Fruit fly (Drosophila melanogaster): ENCODE data around the gene rux.

Gene rux

dm6 chrX:6035359-6035758 lies 2.2 kb downstream of the rux start (continued):
- TF ChIP-seq emc (GFP tag; optimal IDR thresholded peaks at IDR 0.05) = no peak
- TF ChIP-seq CG8765 (GFP tag; IDR thresholded peaks at IDR 0.05) = no peak
- no peak for TF ChIP-seq abd-A (tag; optimal IDR thresholded peaks at IDR 0.05)
- no peak for TF ChIP-seq CG13775 (GFP tag; optimal IDR thresholded peaks at IDR 0.05)
- TF ChIP-seq CG6791 (GFP tag; IDR thresholded peaks at IDR 0.05; ENCODE audit: partially characterized antibody) = 0 out of 3 replicates have a peak, but pooled peaks have one; percentile 29
- no peak for TF ChIP-seq CG12219 (GFP tag; optimal IDR thresholded peaks at IDR 0.05)
- no peak for TF ChIP-seq CG9817 (tag; optimal IDR thresholded peaks at IDR 0.05)
- TF ChIP-seq Lhr (GFP tag; optimal IDR thresholded peaks at IDR 0.05) = peak; percentile 37
- TF ChIP-seq tin (GFP tag; optimal IDR thresholded peaks at IDR 0.05) = no peak
- no peak for TF ChIP-seq lov (optimal IDR thresholded peaks at IDR 0.05)
- TF ChIP-seq lov (GFP tag; IDR thresholded peaks at IDR 0.05) = no peak
- no peak for TF ChIP-seq CG11560 (tag; IDR thresholded peaks at IDR 0.05)
- peak in 1 of 2 experiments; percentile 25 for TF ChIP-seq Pdp1 (GFP tag; optimal IDR thresholded peaks at IDR 0.05)
- no peak for TF ChIP-seq Sin3A (optimal IDR thresholded peaks at IDR 0.05)
- TF ChIP-seq crol (GFP tag; IDR thresholded peaks at IDR 0.05) = no peak
- no peak for TF ChIP-seq hth (optimal IDR thresholded peaks at IDR 0.05)
- peak; percentile 77 for TF ChIP-seq sens (GFP tag)
- peak; percentile 9 for TF ChIP-seq Med (GFP tag)
- no peak for TF ChIP-seq CG1792 (GFP tag; optimal IDR thresholded peaks at IDR 0.05)
- TF ChIP-seq amos (GFP tag; IDR thresholded peaks at IDR 0.05; ENCODE audit: partially characterized antibody) = peak; percentile 6; the same call in 1 of the 2 replicates
- peak; percentile 58; the same call in 1 of the 2 replicates for TF ChIP-seq bbx (GFP tag; IDR thresholded peaks at IDR 0.05; ENCODE audit: partially characterized antibody)
- no peak for TF ChIP-seq CG12769 (tag; optimal IDR thresholded peaks at IDR 0.05)
- no peak for TF ChIP-seq CG6683 (GFP tag; optimal IDR thresholded peaks at IDR 0.05)
- TF ChIP-seq Optix (GFP tag; IDR thresholded peaks at IDR 0.05) = no peak
- no peak for TF ChIP-seq grau (tag; optimal IDR thresholded peaks at IDR 0.05)
- peak; percentile 77 for TF ChIP-seq CG2199 (GFP tag; IDR thresholded peaks at IDR 0.05)
- TF ChIP-seq NK7.1 (GFP tag; optimal IDR thresholded peaks at IDR 0.05) = no peak
- no peak for TF ChIP-seq ttk (GFP tag; IDR thresholded peaks at IDR 0.05)
- TF ChIP-seq stc (GFP tag; IDR thresholded peaks at IDR 0.05) = no peak
- no peak for TF ChIP-seq vnd (GFP tag; IDR thresholded peaks at IDR 0.05; ENCODE audit: partially characterized antibody)
- TF ChIP-seq nerfin-2 (GFP tag; IDR thresholded peaks at IDR 0.05; ENCODE audit: partially characterized antibody) = no peak
- no peak for TF ChIP-seq CG4854 (GFP tag; optimal IDR thresholded peaks at IDR 0.05)
- TF ChIP-seq CG8924 (tag; optimal IDR thresholded peaks at IDR 0.05) = no peak
- no peak for TF ChIP-seq CG8290 (GFP tag; optimal IDR thresholded peaks at IDR 0.05)
- no peak for TF ChIP-seq CG8290 (tag; optimal IDR thresholded peaks at IDR 0.05)
- no peak for TF ChIP-seq Asciz (GFP tag; optimal IDR thresholded peaks at IDR 0.05)
- TF ChIP-seq slp2 (GFP tag; optimal IDR thresholded peaks at IDR 0.05) = no peak
- no peak for TF ChIP-seq CG10366 (GFP tag; IDR thresholded peaks at IDR 0.05)
- 0 out of 2 replicates have a peak, but pooled peaks have one; percentile 13 for TF ChIP-seq vvl (GFP tag; IDR thresholded peaks at IDR 0.05)
- no peak for TF ChIP-seq Hmr (GFP tag; optimal IDR thresholded peaks at IDR 0.05)
- TF ChIP-seq Rfx (GFP tag; IDR thresholded peaks at IDR 0.05) = no peak
- TF ChIP-seq CG1602 (GFP tag; optimal IDR thresholded peaks at IDR 0.05) = no peak
- TF ChIP-seq CG8359 (GFP tag; optimal IDR thresholded peaks at IDR 0.05; ENCODE audit: borderline replicate concordance) = no peak
- no peak for TF ChIP-seq sqz (GFP tag; optimal IDR thresholded peaks at IDR 0.05)
- TF ChIP-seq pita (GFP tag; optimal IDR thresholded peaks at IDR 0.05) = peak; percentile 78
- TF ChIP-seq mam (GFP tag; optimal IDR thresholded peaks at IDR 0.05) = no peak
- peak; percentile 37 for TF ChIP-seq CG1603 (tag; optimal IDR thresholded peaks at IDR 0.05)
- no peak for TF ChIP-seq esg (GFP tag; conservative IDR thresholded peaks at IDR 0.05)
- TF ChIP-seq Bgb (GFP tag; IDR thresholded peaks at IDR 0.05; ENCODE audit: partially characterized antibody) = peak; percentile 55; the same call in 1 of the 2 replicates
- TF ChIP-seq CG31365 (tag; optimal IDR thresholded peaks at IDR 0.05) = peak; percentile 87
- TF ChIP-seq CG2202 (tag; optimal IDR thresholded peaks at IDR 0.05) = peak; percentile 2
- TF ChIP-seq CG11504 (tag; optimal IDR thresholded peaks at IDR 0.05) = peak; percentile 32

Data from whole organism, embryonic.